Fruit fly (Drosophila melanogaster): ENCODE measurements around the gene CG33298.

CG33298 gene

DNA sequence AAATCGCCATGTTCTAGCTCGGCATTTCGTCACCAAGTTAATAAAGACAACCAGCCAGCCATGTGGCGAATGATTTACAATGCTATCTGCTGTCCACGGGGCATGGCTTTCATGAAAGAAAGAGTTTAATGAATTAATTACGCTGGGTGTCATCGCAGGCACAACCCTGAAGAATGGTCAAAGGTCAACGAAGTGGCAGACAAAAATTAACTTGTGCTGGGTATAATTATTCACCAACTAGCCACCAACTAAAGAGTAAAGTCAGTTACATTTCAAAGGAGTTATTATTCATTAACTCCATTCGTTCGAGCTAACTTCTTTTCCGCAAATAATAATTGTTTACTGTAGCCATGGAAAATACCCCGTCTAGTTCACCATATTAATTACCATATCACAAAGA, 37.8 kb upstream of the CG33298 start:
- TF ChIP-seq CG9139 (GFP tag; optimal IDR thresholded peaks at IDR 0.05): no peak
- TF ChIP-seq ss (GFP tag; optimal IDR thresholded peaks at IDR 0.05): no peak
- TF ChIP-seq svp (GFP tag): peak; percentile 69
- TF ChIP-seq CG8119 (GFP tag; IDR thresholded peaks at IDR 0.05): no peak

DNA sequence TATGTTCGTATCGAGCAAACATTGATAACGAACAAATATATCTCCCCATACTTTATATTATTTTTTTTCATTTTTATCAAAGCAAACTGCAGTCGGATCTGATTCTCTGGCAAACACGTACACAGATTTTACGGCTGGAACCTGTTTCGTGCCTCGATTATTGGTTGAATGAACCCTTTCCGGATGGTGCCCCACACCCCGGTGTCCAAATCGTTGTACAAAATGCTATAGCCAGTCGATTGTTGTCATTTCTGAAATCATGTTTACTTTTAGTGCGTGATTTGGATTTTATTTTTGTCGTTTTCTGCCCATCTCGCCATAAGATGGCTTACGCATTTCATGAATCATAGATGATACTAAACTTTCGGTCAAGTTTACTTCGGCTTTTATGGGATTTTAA, 37.4 kb upstream of the CG33298 start:
- TF ChIP-seq Sox102F (GFP tag; optimal IDR thresholded peaks at IDR 0.05) (peak; percentile 39), Eip78C (GFP tag) (peak; percentile 66), vri (GFP tag; optimal IDR thresholded peaks at IDR 0.05) (peak; percentile 18), fkh (GFP tag; optimal IDR thresholded peaks at IDR 0.05) (peak; percentile 18), CG6276 (GFP tag; optimal IDR thresholded peaks at IDR 0.05) (no peak), Smox (GFP tag; optimal IDR thresholded peaks at IDR 0.05) (no peak), topi (GFP tag; optimal IDR thresholded peaks at IDR 0.05) (peak; percentile 5), svp (GFP tag) (no peak), Met (GFP tag; optimal IDR thresholded peaks at IDR 0.05) (peak; percentile 40), esn (GFP tag; optimal IDR thresholded peaks at IDR 0.05) (peak; percentile 6)

DNA sequence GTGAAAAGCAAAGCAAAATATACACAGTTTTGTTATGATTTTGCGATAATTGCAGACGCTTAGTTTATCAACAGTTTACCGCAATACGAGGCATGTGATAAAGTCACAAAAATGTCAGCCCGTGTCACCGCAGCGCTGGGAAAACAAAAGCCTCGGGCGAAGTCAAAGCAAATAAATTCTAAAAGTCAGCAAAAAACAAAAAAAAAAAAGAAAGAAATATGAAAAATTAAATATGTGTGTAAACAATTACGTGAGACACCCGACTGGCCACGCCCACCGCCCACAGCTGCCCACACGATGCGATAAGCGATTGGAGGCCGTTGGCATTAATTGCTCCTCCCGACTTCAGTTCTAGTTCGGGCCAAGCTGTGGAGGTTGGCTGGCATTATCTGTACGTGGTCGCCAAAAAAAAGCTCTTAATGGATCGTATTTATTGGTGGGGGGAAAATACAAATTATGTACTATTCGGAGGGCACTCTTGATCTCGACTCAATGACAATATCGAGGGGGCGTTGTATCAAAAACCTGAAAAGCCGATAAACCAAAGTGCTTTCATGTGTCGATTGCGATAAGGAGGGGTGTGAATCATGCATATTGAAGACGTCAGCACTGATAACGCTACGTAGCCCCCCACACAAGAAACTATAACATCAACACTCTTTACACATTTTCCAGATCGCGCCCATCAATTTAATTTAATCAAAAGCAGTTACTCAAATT, 35.7 kb upstream of the CG33298 start:
- TF ChIP-seq fkh (GFP tag; optimal IDR thresholded peaks at IDR 0.05) (peak; percentile 8), dac (GFP tag; optimal IDR thresholded peaks at IDR 0.05) (no peak), vri (GFP tag; optimal IDR thresholded peaks at IDR 0.05) (peak; percentile 77), Eip93F (GFP tag; optimal IDR thresholded peaks at IDR 0.05) (peak; percentile 13), CG9139 (GFP tag; optimal IDR thresholded peaks at IDR 0.05) (no peak), svp (GFP tag) (peak; percentile 78)

dm6 chr2L:9460092-9460473, 35.2 kb upstream of the CG33298 start:
- no peak for TF ChIP-seq CG8632 (GFP tag; optimal IDR thresholded peaks at IDR 0.05)
- no peak for TF ChIP-seq Eip78C (GFP tag)
- TF ChIP-seq CG1621 (tag; optimal IDR thresholded peaks at IDR 0.05): no peak
- no peak for TF ChIP-seq net (GFP tag; optimal IDR thresholded peaks at IDR 0.05)
- no peak for TF ChIP-seq svp (GFP tag)
- TF ChIP-seq fd85E (GFP tag; optimal IDR thresholded peaks at IDR 0.05): no peak
- TF ChIP-seq CG32006 (GFP tag; optimal IDR thresholded peaks at IDR 0.05): no peak
- TF ChIP-seq fkh (GFP tag; optimal IDR thresholded peaks at IDR 0.05): no peak
- TF ChIP-seq Blimp-1 (GFP tag; optimal IDR thresholded peaks at IDR 0.05): no peak
- TF ChIP-seq CG6276 (GFP tag; optimal IDR thresholded peaks at IDR 0.05): no peak
- no peak for TF ChIP-seq CG16779 (tag; optimal IDR thresholded peaks at IDR 0.05)
- no peak for TF ChIP-seq Sox15 (GFP tag; optimal IDR thresholded peaks at IDR 0.05)
- no peak for TF ChIP-seq dsx (GFP tag; optimal IDR thresholded peaks at IDR 0.05; ENCODE audit: poor library complexity, severe bottlenecking)

DNA sequence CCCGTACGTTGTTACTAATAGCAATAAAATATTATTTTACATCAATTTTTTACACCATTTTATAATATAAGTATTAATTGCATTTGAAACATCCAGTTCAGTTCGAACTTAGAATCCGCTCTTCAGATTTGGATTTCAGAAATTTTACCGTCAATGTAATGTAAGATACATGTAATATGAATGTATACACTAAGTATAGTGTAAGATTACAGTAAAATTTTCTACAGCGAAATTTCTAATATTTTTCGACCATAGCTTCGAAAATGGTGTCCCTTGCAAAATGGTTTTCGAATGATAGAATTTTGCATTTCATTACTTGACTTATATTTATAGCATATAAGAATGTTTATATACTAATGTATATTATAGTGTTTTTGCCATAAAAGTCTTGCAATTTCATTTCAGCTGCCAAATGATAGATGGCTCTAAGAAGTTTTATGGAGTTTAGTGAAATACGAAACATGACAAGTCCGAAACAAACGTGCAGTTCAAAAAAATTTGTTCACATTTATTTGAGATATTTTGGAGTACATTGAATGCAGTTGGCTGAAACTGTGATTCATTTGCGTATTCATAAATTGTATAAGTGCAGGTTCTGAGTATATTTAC, 30.7 kb upstream of the CG33298 start:
- no peak for TF ChIP-seq CG16779 (tag; optimal IDR thresholded peaks at IDR 0.05)
- TF ChIP-seq CG9139 (GFP tag; optimal IDR thresholded peaks at IDR 0.05): no peak
- peak; percentile 1 for TF ChIP-seq svp (GFP tag)
- no peak for TF ChIP-seq Ets21C (GFP tag; optimal IDR thresholded peaks at IDR 0.05)

- no peak for TF ChIP-seq CG11762 (GFP tag; optimal IDR thresholded peaks at IDR 0.05; ENCODE audit: insufficient read depth)
- TF ChIP-seq CG11902 (GFP tag; optimal IDR thresholded peaks at IDR 0.05): no peak
- TF ChIP-seq Eip93F (GFP tag; optimal IDR thresholded peaks at IDR 0.05): no peak
- no peak for TF ChIP-seq Sox15 (GFP tag; optimal IDR thresholded peaks at IDR 0.05)
These were observed 27.9 kb upstream of the CG33298 start for dm6 chr2L:9467392-9467791.

DNA sequence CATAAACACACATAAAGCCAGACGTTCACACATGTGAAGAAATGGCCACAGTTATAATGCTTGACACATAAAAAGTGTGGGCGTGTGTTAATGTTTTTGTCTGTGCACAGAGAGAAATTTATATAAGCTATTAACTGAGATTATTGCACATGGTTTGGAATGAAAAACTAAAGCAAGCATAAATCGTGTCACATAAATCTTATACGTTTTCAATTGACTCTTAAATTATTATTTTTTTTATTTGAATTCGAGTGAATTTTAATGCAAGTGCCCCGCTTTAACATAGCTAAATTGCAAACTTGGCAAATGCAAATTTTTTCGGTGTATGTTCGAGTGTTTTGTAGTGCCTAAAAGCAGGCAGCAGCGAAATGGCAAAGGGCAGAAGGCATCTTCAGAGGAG, 7.8 kb upstream of the CG33298 start:
- TF ChIP-seq Sox14 (GFP tag; optimal IDR thresholded peaks at IDR 0.05) (no peak), Sox102F (GFP tag; optimal IDR thresholded peaks at IDR 0.05) (peak; percentile 4), pdm3 (GFP tag; optimal IDR thresholded peaks at IDR 0.05) (peak; percentile 35), Hr4 (GFP tag; optimal IDR thresholded peaks at IDR 0.05) (peak; percentile 22), svp (GFP tag) (peak; percentile 43), CG10631 (GFP tag; optimal IDR thresholded peaks at IDR 0.05) (peak; percentile 29), CG6163 (GFP tag; IDR thresholded peaks at IDR 0.05) (no peak), Eip93F (GFP tag; optimal IDR thresholded peaks at IDR 0.05) (no peak), Blimp-1 (GFP tag; optimal IDR thresholded peaks at IDR 0.05) (no peak), lz (GFP tag; optimal IDR thresholded peaks at IDR 0.05) (no peak), CG32006 (GFP tag; optimal IDR thresholded peaks at IDR 0.05) (peak; percentile 43), Lpt (GFP tag; optimal IDR thresholded peaks at IDR 0.05) (no peak), esn (GFP tag; optimal IDR thresholded peaks at IDR 0.05) (peak; percentile 4), CG11294 (GFP tag; IDR thresholded peaks at IDR 0.05) (no peak), CG8632 (GFP tag; optimal IDR thresholded peaks at IDR 0.05) (no peak), vri (GFP tag; optimal IDR thresholded peaks at IDR 0.05) (no peak), net (GFP tag; optimal IDR thresholded peaks at IDR 0.05) (no peak), achi (GFP tag; optimal IDR thresholded peaks at IDR 0.05) (peak; percentile 3), Eip75B (GFP tag; optimal IDR thresholded peaks at IDR 0.05) (no peak)

Measured in whole organism, prepupa.